Fruit fly (Drosophila melanogaster) whole organism, embryonic: ENCODE measurements around the gene Nnp-1.

Experiments
- Aef1 ChIP-seq: fragments of 200-800 bp; sonication (Bioruptor generic); IDR thresholded peaks from 3 replicates; pipeline ENCODE4 v1.3.6; 2022; ENCODE audit warnings: missing biosample characterization, missing genetic modification characterization
- C15 ChIP-seq: fragments of 200-800 bp; sonication (Bioruptor generic); IDR thresholded peaks from 3 replicates; pipeline ENCODE4 v1.3.6; 2022; ENCODE audit warnings: missing biosample characterization, missing genetic modification characterization
- CG1024 ChIP-seq: fragments of 200-800 bp; sonication (Bioruptor generic); IDR thresholded peaks from 2 replicates; pipeline ENCODE4 v1.3.6; 2022; ENCODE audit warnings: missing biosample characterization, missing genetic modification characterization
- CG12659 ChIP-seq: fragments of 200-800 bp; sonication (Bioruptor generic); optimal IDR thresholded peaks from 3 replicates; lab custom pipeline; 2017; ENCODE audit warnings: mild to moderate bottlenecking, missing biosample characterization, missing genetic modification reagents, missing genetic modification characterization
- CG15073 ChIP-seq: fragments of 200-800 bp; sonication (Bioruptor generic); optimal IDR thresholded peaks from 2 replicates; lab custom pipeline; 2016; ENCODE audit warnings: missing biosample characterization, missing genetic modification characterization
- CG18262 ChIP-seq: fragments of 200-800 bp; optimal IDR thresholded peaks from 3 replicates; lab custom pipeline; 2019; ENCODE audit warnings: missing biosample characterization, mild to moderate bottlenecking, missing genetic modification characterization, moderate library complexity
- CG2202 ChIP-seq: fragments of 200-800 bp; sonication (Bioruptor generic); optimal IDR thresholded peaks from 2 replicates; lab custom pipeline; 2018; ENCODE audit warnings: missing biosample characterization, mild to moderate bottlenecking, missing genetic modification characterization
- CG2712 ChIP-seq: fragments of 200-800 bp; optimal IDR thresholded peaks from 3 replicates; lab custom pipeline; 2019; ENCODE audit warnings: missing biosample characterization, mild to moderate bottlenecking, missing genetic modification characterization, moderate library complexity
- CG2889 ChIP-seq: fragments of 200-800 bp; sonication (Bioruptor generic); IDR thresholded peaks from 3 replicates; pipeline ENCODE4 v1.3.6; 2022; ENCODE audit warnings: missing biosample characterization, missing genetic modification characterization
- CG3163 ChIP-seq: fragments of 200-800 bp; sonication (Bioruptor generic); optimal IDR thresholded peaks from 3 replicates; lab custom pipeline; 2016; ENCODE audit warnings: missing biosample characterization, missing genetic modification characterization
- CG4617 ChIP-seq: fragments of 200-800 bp; sonication (Bioruptor generic); optimal IDR thresholded peaks from 3 replicates; lab custom pipeline; 2016; ENCODE audit warnings: missing biosample characterization, missing genetic modification characterization, borderline replicate concordance
- CG6791 ChIP-seq: fragments of 200-800 bp; sonication (Bioruptor generic); IDR thresholded peaks from 3 replicates; pipeline ENCODE4 v1.3.6; 2022; ENCODE audit warnings: missing biosample characterization, missing genetic modification characterization; ENCODE audit not compliant: partially characterized antibody
- CG6813 ChIP-seq: fragments of 200-800 bp; sonication (Bioruptor generic); optimal IDR thresholded peaks from 2 replicates; lab custom pipeline; 2017; ENCODE audit warnings: missing biosample characterization, missing genetic modification characterization, mild to moderate bottlenecking, moderate library complexity, missing genetic modification reagents
- CG7745 ChIP-seq: fragments of 200-800 bp; sonication (Bioruptor generic); optimal IDR thresholded peaks from 2 replicates; lab custom pipeline; 2018; ENCODE audit warnings: missing biosample characterization, mild to moderate bottlenecking, missing genetic modification characterization, moderate library complexity
- CG7786 ChIP-seq: fragments of 200-800 bp; sonication (Bioruptor generic); optimal IDR thresholded peaks from 2 replicates; lab custom pipeline; 2016; ENCODE audit warnings: missing biosample characterization, missing genetic modification characterization
- CG8944 ChIP-seq: fragments of 200-800 bp; sonication (Bioruptor generic); optimal IDR thresholded peaks from 3 replicates; lab custom pipeline; 2016; ENCODE audit warnings: missing biosample characterization, missing genetic modification characterization
- Dll ChIP-seq: fragments of 200-800 bp; sonication (Bioruptor generic); IDR thresholded peaks from 4 replicates; pipeline ENCODE4 v1.3.6; 2022; ENCODE audit warnings: missing biosample characterization, missing genetic modification characterization; ENCODE audit not compliant: partially characterized antibody
- Dref ChIP-seq: fragments of 200-800 bp; sonication (Bioruptor generic); IDR thresholded peaks from 2 replicates; pipeline ENCODE4 v1.3.6; 2022; ENCODE audit warnings: missing biosample characterization, missing genetic modification characterization
- Ets97D ChIP-seq: fragments of 200-800 bp; sonication (Bioruptor generic); optimal IDR thresholded peaks from 3 replicates; lab custom pipeline; 2016; ENCODE audit warnings: missing biosample characterization, missing genetic modification characterization
- HLH4C ChIP-seq: fragments of 200-800 bp; sonication (Bioruptor generic); IDR thresholded peaks from 3 replicates; pipeline ENCODE4 v1.3.6; 2022; ENCODE audit warnings: missing biosample characterization, missing genetic modification characterization; ENCODE audit not compliant: partially characterized antibody
- HmgZ ChIP-seq: fragments of 200-800 bp; sonication (Bioruptor generic); optimal IDR thresholded peaks from 2 replicates; lab custom pipeline; 2018; ENCODE audit warnings: missing biosample characterization, mild to moderate bottlenecking, missing genetic modification characterization
- Kr ChIP-seq: fragments of 200-800 bp; sonication (Bioruptor generic); optimal IDR thresholded peaks from 2 replicates; lab custom pipeline; 2017; ENCODE audit warnings: missing biosample characterization, mild to moderate bottlenecking, missing genetic modification characterization
- MBD-R2 ChIP-seq: fragments of 200-800 bp; sonication (Bioruptor generic); IDR thresholded peaks from 2 replicates; pipeline ENCODE4 v1.3.6; 2022; ENCODE audit warnings: missing biosample characterization, missing genetic modification characterization
- Opbp ChIP-seq: fragments of 200-800 bp; sonication (Bioruptor generic); IDR thresholded peaks from 3 replicates; pipeline ENCODE4 v1.3.6; 2022; ENCODE audit warnings: missing biosample characterization, missing genetic modification characterization; ENCODE audit not compliant: partially characterized antibody
- Ptx1 ChIP-seq: fragments of 200-800 bp; sonication (Bioruptor generic); IDR thresholded peaks from 2 replicates; pipeline ENCODE4 v1.3.6; 2022; ENCODE audit warnings: missing biosample characterization, missing genetic modification characterization
- YL-1 ChIP-seq: fragments of 200-800 bp; sonication (Bioruptor generic); optimal IDR thresholded peaks from 3 replicates; lab custom pipeline; 2017; ENCODE audit warnings: missing biosample characterization, mild to moderate bottlenecking, missing genetic modification characterization
- ase ChIP-seq: fragments of 200-800 bp; sonication (Bioruptor generic); IDR thresholded peaks from 3 replicates; pipeline ENCODE4 v1.3.6; 2022; ENCODE audit warnings: missing biosample characterization, missing genetic modification characterization
- br ChIP-seq: fragments of >200 bp; optimal IDR thresholded peaks from 2 replicates; lab custom pipeline; 2017
- cas ChIP-seq: fragments of 200-800 bp; sonication (Bioruptor generic); IDR thresholded peaks from 2 replicates; pipeline ENCODE4 v1.3.6; 2022; ENCODE audit warnings: missing biosample characterization, missing genetic modification characterization
- chinmo ChIP-seq: fragments of 200-800 bp; sonication (Bioruptor generic); IDR thresholded peaks from 4 replicates; pipeline ENCODE4 v1.3.6; 2022; ENCODE audit warnings: missing biosample characterization, missing genetic modification characterization; ENCODE audit not compliant: partially characterized antibody
- chn ChIP-seq: fragments of 200-800 bp; sonication (Bioruptor generic); optimal IDR thresholded peaks from 2 replicates; lab custom pipeline; 2016; ENCODE audit warnings: missing biosample characterization, missing genetic modification characterization
- dimm ChIP-seq: fragments of 200-800 bp; sonication (Bioruptor generic); IDR thresholded peaks from 2 replicates; pipeline ENCODE4 v1.3.6; 2022; ENCODE audit warnings: missing biosample characterization, missing genetic modification characterization
- dpn ChIP-seq, 2 experiments: fragments of 200-800 bp; sonication (Bioruptor generic); optimal IDR thresholded peaks; 3 replicates each; lab custom pipeline; 2016; ENCODE audit warnings: missing biosample characterization in 2 of 2, missing genetic modification characterization in 2 of 2
- fu2 ChIP-seq: fragments of 200-800 bp; sonication (Bioruptor generic); optimal IDR thresholded peaks from 2 replicates; lab custom pipeline; 2016; ENCODE audit warnings: missing biosample characterization, missing genetic modification characterization
- gfzf ChIP-seq: fragments of 200-800 bp; sonication (Bioruptor generic); optimal IDR thresholded peaks from 2 replicates; lab custom pipeline; 2016; ENCODE audit warnings: missing biosample characterization, mild to moderate bottlenecking, missing genetic modification characterization, moderate library complexity
- ham ChIP-seq: fragments of 200-800 bp; sonication (Bioruptor generic); IDR thresholded peaks from 2 replicates; pipeline ENCODE4 v1.3.6; 2022; ENCODE audit warnings: missing biosample characterization, missing genetic modification characterization
- hkb ChIP-seq, 2 experiments: fragments of 200-800 bp in 1 of 2; fragments of >200 bp in 1 of 2; sonication (Bioruptor generic) in 1 of 2; IDR thresholded peaks in 1 of 2; optimal IDR thresholded peaks in 1 of 2; 2 replicates each; pipeline versions ENCODE4 v1.3.6 to Lab custom; 2017 to 2022; ENCODE audit warnings: missing biosample characterization in 1 of 2, missing genetic modification characterization in 1 of 2
- luna ChIP-seq: fragments of 200-800 bp; sonication (Bioruptor generic); optimal IDR thresholded peaks from 2 replicates; lab custom pipeline; 2016; ENCODE audit warnings: missing biosample characterization, missing genetic modification characterization
- p53 ChIP-seq: fragments of 200-800 bp; sonication (Bioruptor generic); optimal IDR thresholded peaks from 2 replicates; lab custom pipeline; 2016; ENCODE audit warnings: missing biosample characterization, missing genetic modification characterization
- ranshi ChIP-seq: fragments of 200-800 bp; sonication (Bioruptor generic); IDR thresholded peaks from 2 replicates; pipeline ENCODE4 v1.3.6; 2022; ENCODE audit warnings: missing biosample characterization, missing genetic modification characterization
- run ChIP-seq: fragments of 200-800 bp; sonication (Bioruptor generic); optimal IDR thresholded peaks from 3 replicates; lab custom pipeline; 2018; ENCODE audit warnings: missing biosample characterization, mild to moderate bottlenecking, missing genetic modification characterization
- schlank ChIP-seq: fragments of 200-800 bp; sonication (Bioruptor generic); optimal IDR thresholded peaks from 2 replicates; lab custom pipeline; 2018; ENCODE audit warnings: missing biosample characterization, mild to moderate bottlenecking, missing genetic modification characterization
- slp2 ChIP-seq: fragments of 200-800 bp; sonication (Bioruptor generic); optimal IDR thresholded peaks from 2 replicates; lab custom pipeline; 2016; ENCODE audit warnings: missing biosample characterization, missing genetic modification characterization
- sob ChIP-seq: fragments of 200-800 bp; sonication (Bioruptor generic); IDR thresholded peaks from 2 replicates; pipeline ENCODE4 v1.3.6; 2022; ENCODE audit warnings: missing biosample characterization, missing genetic modification characterization
- tap ChIP-seq: fragments of 200-800 bp; optimal IDR thresholded peaks from 3 replicates; lab custom pipeline; 2019; ENCODE audit warnings: missing biosample characterization, mild to moderate bottlenecking, missing genetic modification characterization, moderate library complexity
- trh ChIP-seq: fragments of 200-800 bp; sonication (Bioruptor generic); optimal IDR thresholded peaks from 2 replicates; lab custom pipeline; 2016; ENCODE audit warnings: missing biosample characterization, missing genetic modification characterization
- usp ChIP-seq: fragments of >200 bp; optimal IDR thresholded peaks from 2 replicates; lab custom pipeline; 2017; ENCODE audit warnings: missing biosample characterization, missing genetic modification characterization
- zen ChIP-seq: fragments of 200-800 bp; sonication (Bioruptor generic); optimal IDR thresholded peaks from 3 replicates; lab custom pipeline; 2018; ENCODE audit warnings: missing biosample characterization, mild to moderate bottlenecking, missing genetic modification characterization, moderate library complexity
- zen2 ChIP-seq: fragments of 200-800 bp; sonication (Bioruptor generic); IDR thresholded peaks from 3 replicates; pipeline ENCODE4 v1.3.6; 2022; ENCODE audit warnings: missing biosample characterization, missing genetic modification characterization; ENCODE audit not compliant: partially characterized antibody

Nnp-1 gene

dm6 chr2L:13373435-13374242 lies 7.7 kb upstream of the Nnp-1 start, which contains the start of the genes Bdp1 and CG6565 (continued):
- TF ChIP-seq zen2 (no peak), Kr (no peak), CG7745 (no peak), HmgZ (tag; lab: Kevin White, UChicago) (peak; percentile 97), CG6813 (peak; percentile 85), cas (GFP tag; lab: Robert Waterston, UW) (peak; percentile 89), slp2 (GFP tag; lab: Kevin White, UChicago) (peak; percentile 99), CG6791 (GFP tag; lab: Robert Waterston, UW) (no peak), Dll (GFP tag; lab: Robert Waterston, UW) (0 out of 4 replicates have a peak, but pooled peaks have one; percentile 29), CG15073 (GFP tag; lab: Kevin White, UChicago) (peak; percentile 85), CG3163 (peak; percentile 91), run (tag; lab: Kevin White, UChicago) (peak; percentile 82), sob (GFP tag; lab: Robert Waterston, UW) (peak; percentile 97), br (no peak), Ets97D (peak; percentile 95), tap (tag; lab: Kevin White, UChicago) (peak; percentile 75), schlank (tag; lab: Kevin White, UChicago) (peak; percentile 88), Aef1 (peak; percentile 97), ham (peak; percentile 81), usp (no peak), CG7786 (GFP tag; lab: Kevin White, UChicago) (peak; percentile 99), gfzf (peak; percentile 33), CG2202 (tag; lab: Kevin White, UChicago) (peak; percentile 90), dimm (GFP tag; lab: Robert Waterston, UW) (peak; percentile 82), dpn (GFP tag; optimal IDR thresholded peaks at IDR 0.05; lab: Kevin White, UChicago) (peak; percentile 98 to 99), zen (tag; lab: Kevin White, UChicago) (peak; percentile 96), chn (GFP tag; lab: Kevin White, UChicago) (peak; percentile 99), HLH4C (GFP tag; lab: Robert Waterston, UW) (no peak), Dref (GFP tag; lab: Robert Waterston, UW) (peak; percentile 26; the same call in 1 of the 2 replicates), trh (peak; percentile 96), CG8944 (GFP tag; lab: Kevin White, UChicago) (peak; percentile 99), p53 (GFP tag; lab: Kevin White, UChicago) (peak; percentile 93), CG4617 (GFP tag; lab: Kevin White, UChicago) (peak; percentile 98), chinmo (GFP tag; lab: Robert Waterston, UW) (no peak), ase (GFP tag; lab: Robert Waterston, UW) (peak; percentile 94), luna (GFP tag; lab: Kevin White, UChicago) (peak; percentile 97), ranshi (GFP tag; lab: Robert Waterston, UW) (peak; percentile 95), hkb (optimal IDR thresholded peaks at IDR 0.05; lab: Kevin White, UChicago) (peak; percentile 91), hkb (GFP tag; IDR thresholded peaks at IDR 0.05; lab: Robert Waterston, UW) (peak; percentile 93), CG2889 (GFP tag; lab: Robert Waterston, UW) (peak; percentile 90), Ptx1 (peak; percentile 98), MBD-R2 (GFP tag; lab: Robert Waterston, UW) (peak; percentile 87), C15 (peak; percentile 86), YL-1 (peak; percentile 94), CG18262 (tag; lab: Kevin White, UChicago) (peak; percentile 95), CG2712 (tag; lab: Kevin White, UChicago) (peak; percentile 96), fu2 (GFP tag; lab: Kevin White, UChicago) (peak; percentile 99), CG12659 (GFP tag; lab: Kevin White, UChicago) (peak; percentile 98), CG1024 (GFP tag; lab: Robert Waterston, UW) (peak; percentile 76), Opbp (GFP tag; lab: Robert Waterston, UW) (no peak)
